Worm (Caenorhabditis elegans) whole organism, young adult: ENCODE results near the gene che-2.

Source experiments
- hrde-1 ChIP-seq: sonication (generic microtip); optimal IDR thresholded peaks from 2 replicates; lab custom pipeline; 2016; ENCODE audit warnings: missing genetic modification characterization, mild to moderate bottlenecking, missing compliant biosample characterization, moderate library complexity, missing genotype, missing genetic modification reagents, borderline replicate concordance
- hsf-1 ChIP-seq: fragments of 200-800 bp; sonication (Bioruptor generic); IDR thresholded peaks from 2 replicates; pipeline ENCODE4 v1.3.6; 2022; ENCODE audit warnings: missing genetic modification reagents, missing genetic modification characterization, missing compliant biosample characterization
- madf-3 ChIP-seq: fragments of 200-800 bp; sonication (Bioruptor generic); IDR thresholded peaks from 2 replicates; pipeline ENCODE4 v1.3.6; 2022; ENCODE audit warnings: missing genetic modification reagents, missing genetic modification characterization, missing compliant biosample characterization
- nfya-1 ChIP-seq: sonication (generic microtip); optimal IDR thresholded peaks from 2 replicates; lab custom pipeline; 2017; ENCODE audit warnings: antibody characterized with exemption, missing compliant biosample characterization, missing genetic modification characterization, borderline replicate concordance; ENCODE audit not compliant: insufficient read depth
- snpc-3.4 ChIP-seq: sonication (generic microtip); optimal IDR thresholded peaks from 2 replicates; lab custom pipeline; 2017; ENCODE audit warnings: missing genetic modification characterization, mild to moderate bottlenecking, missing compliant biosample characterization, antibody characterized with exemption, moderate library complexity, missing genotype, missing genetic modification reagents
- snpc-4 ChIP-seq, 5 experiments: fragments of 150-350 bp in 1 of 5; sonication (generic microtip) in 4 of 5; optimal IDR thresholded peaks; 2 replicates each; lab custom pipeline; 2014 to 2018; ENCODE audit warnings: missing genetic modification characterization in 5 of 5, missing biosample characterization in 3 of 5, antibody characterized with exemption in 2 of 5, mild to moderate bottlenecking in 2 of 5, missing compliant biosample characterization in 2 of 5, missing genotype in 2 of 5, moderate library complexity in 2 of 5, missing genetic modification reagents in 1 of 5
- xnd-1 ChIP-seq: sonication (generic microtip); optimal IDR thresholded peaks from 2 replicates; lab custom pipeline; 2016; ENCODE audit warnings: missing genotype, missing genetic modification reagents, missing genetic modification characterization, missing compliant biosample characterization

DNA sequence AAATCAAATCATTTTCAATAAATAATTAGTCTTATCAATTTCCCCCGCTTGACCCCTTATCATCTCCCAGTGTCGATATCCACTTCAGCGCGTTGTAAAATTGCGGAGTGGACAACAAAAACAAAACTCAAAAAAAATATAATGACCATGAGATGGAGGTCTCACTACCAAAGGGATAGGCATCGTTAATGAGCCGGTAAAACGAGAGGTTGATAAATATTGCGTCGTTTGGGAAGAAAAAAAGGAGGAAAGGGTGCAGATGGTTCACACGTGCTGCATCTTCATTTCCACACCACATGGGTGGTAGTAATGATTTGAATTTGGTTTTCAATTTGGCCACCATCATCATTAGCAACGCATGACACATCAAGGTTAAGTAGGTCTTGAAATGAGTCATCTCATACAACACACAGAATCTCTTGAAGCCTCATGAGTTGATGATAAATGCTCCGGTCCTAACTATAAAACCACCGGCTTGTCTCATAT lies 13.9 kb upstream of the che-2 start:
- TF ChIP-seq snpc-4 (GFP tag; optimal IDR thresholded peaks at IDR 0.05; lab: Kevin White, UChicago) (no peak), snpc-4 (tag; optimal IDR thresholded peaks at IDR 0.05; lab: Kevin White, UChicago) (no peak), snpc-3.4 (tag; lab: Kevin White, UChicago) (no peak), nfya-1 (tag; lab: Kevin White, UChicago) (no peak), hsf-1 (no peak), hrde-1 (tag; lab: Kevin White, UChicago) (no peak), madf-3 (GFP tag; lab: Robert Waterston, UW) (no peak), xnd-1 (tag; lab: Kevin White, UChicago) (no peak)
